Worm (Caenorhabditis elegans) whole organism, midembryonic: ENCODE results near the gene gfl-1.

ENCODE experiments used
- cog-1 ChIP-seq: sonication (generic microtip); optimal IDR thresholded peaks from 2 replicates; lab custom pipeline; 2016; ENCODE audit warnings: missing genetic modification characterization, missing compliant biosample characterization
- med-1 ChIP-seq: sonication (generic microtip); optimal IDR thresholded peaks from 2 replicates; lab custom pipeline; 2017; ENCODE audit warnings: missing genetic modification characterization, mild to moderate bottlenecking, missing compliant biosample characterization, antibody characterized with exemption, missing genetic modification reagents; ENCODE audit not compliant: insufficient read depth
- tab-1 ChIP-seq: fragments of 200-800 bp; sonication (Bioruptor generic); IDR thresholded peaks from 2 replicates; pipeline ENCODE4 v1.3.6; 2022; ENCODE audit warnings: missing genetic modification characterization, missing compliant biosample characterization

ce11 chrIV:11568249-11568940, 47.3 kb downstream of the gfl-1 start:
- no peak for TF ChIP-seq med-1
- TF ChIP-seq tab-1, result no peak
- no peak for TF ChIP-seq cog-1 (tag; lab: Kevin White, UChicago)
